Worm (Caenorhabditis elegans): ENCODE measurements around the gene pkg-2.

DNA sequence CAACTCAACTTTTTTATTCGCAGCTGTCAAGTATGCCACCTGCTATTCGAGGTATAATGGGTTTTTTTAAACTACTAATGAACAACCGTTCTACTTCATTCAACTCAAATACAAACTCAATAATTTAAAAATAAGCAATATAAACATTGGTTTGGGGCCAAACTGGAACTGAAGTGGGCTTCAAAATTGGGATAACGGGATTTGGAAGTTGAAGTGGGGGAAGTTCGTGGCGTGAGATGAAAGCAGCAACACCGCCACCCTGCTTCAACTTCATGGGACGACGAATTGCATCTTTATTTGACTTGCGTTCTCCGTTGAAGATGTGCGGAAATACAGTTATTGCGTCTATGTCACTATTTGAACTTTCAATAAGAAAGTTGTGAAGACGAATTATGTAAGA lies 42.2 kb upstream of the pkg-2 start:
- TF ChIP-seq ceh-16 (tag; optimal IDR thresholded peaks at IDR 0.05) (no peak), unc-62 (GFP tag; optimal IDR thresholded peaks at IDR 0.05) (no peak), ztf-4 (tag; optimal IDR thresholded peaks at IDR 0.05) (no peak)
